Worm (Caenorhabditis elegans): ENCODE data around the gene F13B12.1.
A peak's percentile ranks its signal among the peaks of the same experiment; 100 is the strongest.

F13B12.1 gene

DNA sequence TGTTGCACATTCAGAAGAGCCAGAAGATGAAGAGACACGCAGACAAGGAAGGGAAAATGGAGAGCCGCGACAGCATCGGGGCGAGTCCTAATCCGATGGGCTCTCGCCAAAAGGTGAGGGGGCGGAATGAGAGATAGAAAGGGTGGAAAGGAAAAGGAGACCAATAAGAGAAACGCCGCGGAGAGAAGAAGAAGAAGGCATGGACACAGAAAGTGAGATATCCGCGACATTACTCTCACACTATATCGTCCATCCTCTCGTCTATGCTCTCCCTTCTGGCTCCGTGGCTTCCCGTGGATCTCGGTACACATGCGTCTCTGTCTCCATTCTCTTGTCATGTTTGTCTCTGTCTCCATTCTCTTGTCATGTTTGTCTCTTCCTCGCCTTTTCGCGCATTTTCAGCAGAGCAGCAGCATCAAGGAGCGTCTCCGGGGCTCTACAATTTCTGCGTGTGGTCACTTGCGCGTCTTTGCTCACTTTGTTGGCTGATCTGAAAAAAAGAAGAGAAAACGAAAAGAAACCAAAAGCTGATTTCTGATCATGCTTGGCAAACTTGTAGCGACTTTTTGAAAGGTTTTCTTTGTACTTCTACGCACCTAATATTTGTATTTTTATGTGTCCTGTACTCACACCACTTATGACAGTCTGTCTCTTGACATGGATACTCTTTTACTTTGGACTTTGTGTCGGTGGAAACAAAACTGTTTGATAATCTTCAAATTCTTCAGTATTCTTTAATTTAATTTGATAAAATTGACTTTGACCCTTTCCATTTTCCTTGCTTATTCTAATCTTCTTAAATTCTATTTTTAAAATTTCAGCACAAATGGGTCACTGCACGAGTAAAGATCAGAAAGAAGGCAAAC is 21.0 kb downstream of the F13B12.1 start, which contains the start of gene gpa-7 (continued):
- TF ChIP-seq ceh-6 (GFP tag; optimal IDR thresholded peaks at IDR 0.05), result no peak
- TF ChIP-seq ets-4 (tag; optimal IDR thresholded peaks at IDR 0.05), result no peak
- peak; percentile 10 for TF ChIP-seq hlh-6 (tag; optimal IDR thresholded peaks at IDR 0.05)
- no peak for TF ChIP-seq hlh-15 (tag; optimal IDR thresholded peaks at IDR 0.05)
- TF ChIP-seq Y22D7AL.16 (tag; optimal IDR thresholded peaks at IDR 0.05), result no peak
- no peak for TF ChIP-seq elt-4 (tag; optimal IDR thresholded peaks at IDR 0.05)
- TF ChIP-seq K09A11.1 (tag; optimal IDR thresholded peaks at IDR 0.05; ENCODE audit: insufficient read depth), result no peak
- TF ChIP-seq madf-2 (tag; optimal IDR thresholded peaks at IDR 0.05), result no peak
- TF ChIP-seq pag-3 (tag; optimal IDR thresholded peaks at IDR 0.05; ENCODE audit: borderline replicate concordance), result no peak
- TF ChIP-seq zip-5 (tag; optimal IDR thresholded peaks at IDR 0.05), result no peak
- no peak for TF ChIP-seq tbx-7 (tag; optimal IDR thresholded peaks at IDR 0.05)
- no peak for TF ChIP-seq eyg-1 (tag; optimal IDR thresholded peaks at IDR 0.05)
- TF ChIP-seq ceh-30 (tag; optimal IDR thresholded peaks at IDR 0.05), result no peak
- no peak for TF ChIP-seq sox-4 (tag; optimal IDR thresholded peaks at IDR 0.05)
- no peak for TF ChIP-seq C38D4.7 (GFP tag; optimal IDR thresholded peaks at IDR 0.05)
- peak; percentile 82 for TF ChIP-seq ceh-34 (tag; optimal IDR thresholded peaks at IDR 0.05)
- TF ChIP-seq lin-11 (tag; optimal IDR thresholded peaks at IDR 0.05), result no peak
- no peak for TF ChIP-seq K02D7.2 (tag; optimal IDR thresholded peaks at IDR 0.05)
- TF ChIP-seq fax-1 (tag; optimal IDR thresholded peaks at IDR 0.05), result peak; percentile 68
- no peak for TF ChIP-seq pqm-1 (tag; optimal IDR thresholded peaks at IDR 0.05)
- TF ChIP-seq ceh-48 (tag; optimal IDR thresholded peaks at IDR 0.05), result no peak
- TF ChIP-seq dmd-4 (tag; optimal IDR thresholded peaks at IDR 0.05; ENCODE audit: borderline replicate concordance), result no peak
- TF ChIP-seq ceh-22 (tag; optimal IDR thresholded peaks at IDR 0.05), result no peak
- peak; percentile 86 for TF ChIP-seq unc-42 (tag; optimal IDR thresholded peaks at IDR 0.05)
- peak; percentile 37 for TF ChIP-seq syd-9 (tag; optimal IDR thresholded peaks at IDR 0.05)
- no peak for TF ChIP-seq ahr-1 (tag; optimal IDR thresholded peaks at IDR 0.05)
- no peak for TF ChIP-seq ceh-2 (tag; optimal IDR thresholded peaks at IDR 0.05)
- TF ChIP-seq ttx-3 (tag; optimal IDR thresholded peaks at IDR 0.05), result no peak
- TF ChIP-seq ref-2 (tag; optimal IDR thresholded peaks at IDR 0.05), result peak; percentile 71
- TF ChIP-seq hlh-30 (tag; optimal IDR thresholded peaks at IDR 0.05; ENCODE audit: insufficient read depth), result no peak

DNA sequence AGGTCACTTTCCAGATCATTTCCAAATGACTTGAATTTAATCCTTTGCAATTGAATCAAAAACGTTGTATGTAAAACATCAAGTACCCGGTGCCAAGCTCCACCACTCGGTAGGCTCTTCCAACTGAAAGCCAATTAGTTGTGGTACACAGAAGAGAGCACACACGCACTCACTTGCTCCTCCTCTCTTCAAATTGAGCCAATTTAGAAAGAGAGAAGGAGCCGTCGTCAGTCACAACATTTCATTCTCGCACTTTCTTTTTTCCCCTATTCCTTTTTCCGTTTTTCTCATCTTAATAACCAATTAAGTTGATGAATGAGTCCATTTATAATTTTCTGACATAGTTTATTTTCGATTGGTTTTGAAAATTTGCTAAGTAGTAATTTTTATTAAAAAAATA is 26.2 kb downstream of the F13B12.1 start:
- TF ChIP-seq hlh-13 (GFP tag; optimal IDR thresholded peaks at IDR 0.05) (no peak), ahr-1 (tag; optimal IDR thresholded peaks at IDR 0.05) (no peak), ceh-31 (tag; optimal IDR thresholded peaks at IDR 0.05) (peak; percentile 14), unc-42 (tag; optimal IDR thresholded peaks at IDR 0.05) (peak; percentile 69), K09A11.1 (tag; optimal IDR thresholded peaks at IDR 0.05; ENCODE audit: insufficient read depth) (no peak), ceh-18 (tag; optimal IDR thresholded peaks at IDR 0.05) (no peak), eyg-1 (tag; optimal IDR thresholded peaks at IDR 0.05) (no peak), nfya-1 (tag; optimal IDR thresholded peaks at IDR 0.05) (peak; percentile 0), ceh-9 (tag; optimal IDR thresholded peaks at IDR 0.05) (no peak)

DNA sequence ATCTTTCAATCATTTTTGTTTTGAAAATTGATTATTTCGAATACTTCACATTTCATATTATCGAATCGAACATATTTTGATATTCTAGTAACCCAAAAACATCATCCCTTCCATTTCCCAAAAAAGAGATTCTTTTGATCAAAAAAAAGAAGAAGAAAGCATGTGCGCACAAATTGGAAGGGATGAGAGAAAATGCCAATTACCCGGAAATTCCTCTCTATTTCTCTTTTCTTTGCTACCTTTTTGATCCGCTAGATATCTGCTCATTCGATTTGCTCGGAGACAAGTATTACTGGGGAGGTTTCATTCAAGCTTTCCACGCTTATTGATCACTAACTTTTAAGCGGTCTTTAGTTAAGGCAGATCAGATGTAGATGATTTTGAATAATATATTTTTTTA is 27.6 kb downstream of the F13B12.1 start:
- no peak for TF ChIP-seq ama-1 (optimal IDR thresholded peaks at IDR 0.05)
- no peak for TF ChIP-seq ceh-31 (tag; optimal IDR thresholded peaks at IDR 0.05)
- TF ChIP-seq unc-42 (tag; optimal IDR thresholded peaks at IDR 0.05), result peak; percentile 80
- TF ChIP-seq C08G9.2 (tag; optimal IDR thresholded peaks at IDR 0.05), result no peak
- TF ChIP-seq ahr-1 (tag; optimal IDR thresholded peaks at IDR 0.05), result no peak
- TF ChIP-seq lim-6 (tag; optimal IDR thresholded peaks at IDR 0.05), result no peak
- no peak for TF ChIP-seq ceh-19 (GFP tag; optimal IDR thresholded peaks at IDR 0.05)
